Fruit fly (Drosophila melanogaster): ENCODE data around the gene Septin2.
A peak's percentile ranks its signal among the peaks of the same experiment; 100 is the strongest.

Septin2 gene

DNA sequence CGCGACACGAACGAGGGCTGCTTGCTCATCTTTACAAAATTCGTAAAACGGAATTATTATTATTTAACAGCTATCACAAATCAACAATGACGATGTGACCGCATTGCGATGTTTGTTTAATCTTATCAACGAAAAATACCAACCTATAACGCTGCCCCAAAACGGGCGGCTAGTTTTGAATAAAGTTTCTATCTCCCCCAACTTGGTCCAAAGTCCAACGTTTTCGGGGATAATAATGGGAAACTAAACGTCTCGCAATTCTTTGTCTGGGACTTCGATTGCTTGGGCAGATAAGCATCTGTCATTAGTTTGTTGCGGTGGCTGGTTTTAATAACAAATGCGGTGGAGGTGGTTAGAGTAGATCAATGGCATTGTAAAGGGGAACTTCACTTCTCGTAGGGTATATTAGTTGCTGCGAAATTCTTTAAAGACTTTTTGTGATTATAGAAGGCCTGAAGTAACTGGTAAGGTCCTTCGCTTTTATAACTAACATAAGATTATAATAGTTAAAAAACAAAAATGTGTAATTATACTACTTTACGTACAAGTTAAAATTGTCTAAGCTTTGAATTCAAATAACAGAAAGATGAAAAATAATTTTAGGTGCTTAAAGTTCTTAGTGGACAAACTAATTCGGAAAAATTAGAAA lies 28.0 kb downstream of the Septin2 start, which contains the start of gene CG15922 (continued):
- peak; percentile 10 for TF ChIP-seq Blimp-1 (GFP tag; optimal IDR thresholded peaks at IDR 0.05)
- peak; percentile 30 for TF ChIP-seq bigmax (GFP tag; optimal IDR thresholded peaks at IDR 0.05)
- peak in 1 of 2 experiments; percentile 16 for TF ChIP-seq Hr51 (GFP tag; optimal IDR thresholded peaks at IDR 0.05)
- no peak for TF ChIP-seq CG4328 (GFP tag; optimal IDR thresholded peaks at IDR 0.05)
- 0 out of 2 replicates have a peak, but pooled peaks have one; percentile 31 for TF ChIP-seq ap (GFP tag; IDR thresholded peaks at IDR 0.05)
- TF ChIP-seq ac (GFP tag; optimal IDR thresholded peaks at IDR 0.05), result no peak
- peak; percentile 38 for TF ChIP-seq Ssrp (tag; optimal IDR thresholded peaks at IDR 0.05)
- TF ChIP-seq Spps (tag; optimal IDR thresholded peaks at IDR 0.05), result no peak
- peak; percentile 32 for TF ChIP-seq bcd (GFP tag; optimal IDR thresholded peaks at IDR 0.05)
- TF ChIP-seq NC2β (GFP tag; optimal IDR thresholded peaks at IDR 0.05), result no peak
- peak; percentile 39 for TF ChIP-seq cwo (GFP tag; optimal IDR thresholded peaks at IDR 0.05)
- 0 out of 2 replicates have a peak, but pooled peaks have one; percentile 13 for TF ChIP-seq wor (GFP tag; IDR thresholded peaks at IDR 0.05)
- TF ChIP-seq CG17361 (GFP tag; IDR thresholded peaks at IDR 0.05), result peak; percentile 55; the same call in 2 of the 3 replicates
- peak; percentile 59 for TF ChIP-seq CG11504 (tag; optimal IDR thresholded peaks at IDR 0.05)
- TF ChIP-seq CG14441 (GFP tag; IDR thresholded peaks at IDR 0.05), result peak; percentile 34; the same call in 1 of the 2 replicates
- no peak for TF ChIP-seq ttk (GFP tag; IDR thresholded peaks at IDR 0.05)
- TF ChIP-seq HmgD (GFP tag; optimal IDR thresholded peaks at IDR 0.05), result no peak
- peak; percentile 44 for TF ChIP-seq lilli (GFP tag; optimal IDR thresholded peaks at IDR 0.05)
- no peak for TF ChIP-seq CG1832 (GFP tag; optimal IDR thresholded peaks at IDR 0.05)
- TF ChIP-seq gem (tag; optimal IDR thresholded peaks at IDR 0.05), result peak; percentile 35
- TF ChIP-seq insv (GFP tag; optimal IDR thresholded peaks at IDR 0.05), result no peak
- peak; percentile 45 for TF ChIP-seq sd (tag; optimal IDR thresholded peaks at IDR 0.05)
- TF ChIP-seq HLH3B (GFP tag; IDR thresholded peaks at IDR 0.05), result peak; percentile 41; the same call in 1 of the 2 replicates
- peak; percentile 86 for TF ChIP-seq E2f2 (GFP tag; IDR thresholded peaks at IDR 0.05)
- TF ChIP-seq CG6689 (GFP tag; IDR thresholded peaks at IDR 0.05), result 0 out of 2 replicates have a peak, but pooled peaks have one; percentile 22
- peak; percentile 50 for TF ChIP-seq CG2678 (tag; optimal IDR thresholded peaks at IDR 0.05)
- no peak for TF ChIP-seq Neu2 (GFP tag; optimal IDR thresholded peaks at IDR 0.05; ENCODE audit: borderline replicate concordance)
- no peak for TF ChIP-seq prd (optimal IDR thresholded peaks at IDR 0.05)
- TF ChIP-seq prd (GFP tag; IDR thresholded peaks at IDR 0.05), result peak; percentile 7; the same call in 1 of the 3 replicates
- peak; percentile 39 for TF ChIP-seq CG12104 (GFP tag; optimal IDR thresholded peaks at IDR 0.05)
- TF ChIP-seq lab (GFP tag; optimal IDR thresholded peaks at IDR 0.05), result peak; percentile 5
- TF ChIP-seq inv (GFP tag; IDR thresholded peaks at IDR 0.05; ENCODE audit: partially characterized antibody), result no peak
- TF ChIP-seq gro (GFP tag; optimal IDR thresholded peaks at IDR 0.05), result peak; percentile 12
- TF ChIP-seq nom (GFP tag; optimal IDR thresholded peaks at IDR 0.05), result peak; percentile 81
- peak; percentile 83 for TF ChIP-seq Dp (GFP tag; optimal IDR thresholded peaks at IDR 0.05)
- no peak for TF ChIP-seq Eip74EF (GFP tag; optimal IDR thresholded peaks at IDR 0.05)
- no peak for TF ChIP-seq her (GFP tag; optimal IDR thresholded peaks at IDR 0.05)
- peak; percentile 8 for TF ChIP-seq trem (tag; optimal IDR thresholded peaks at IDR 0.05)
- TF ChIP-seq CG13624 (GFP tag; optimal IDR thresholded peaks at IDR 0.05), result no peak
- peak; percentile 9 for TF ChIP-seq HLH54F (GFP tag; optimal IDR thresholded peaks at IDR 0.05)
- 0 out of 3 replicates have a peak, but pooled peaks have one; percentile 12 for TF ChIP-seq CG11695 (GFP tag; IDR thresholded peaks at IDR 0.05)
- peak; percentile 80 for TF ChIP-seq CG3995 (GFP tag; optimal IDR thresholded peaks at IDR 0.05)
- TF ChIP-seq Hr3 (GFP tag; optimal IDR thresholded peaks at IDR 0.05), result no peak
- TF ChIP-seq CG12391 (tag; optimal IDR thresholded peaks at IDR 0.05), result peak; percentile 21
- no peak for TF ChIP-seq CG8290 (GFP tag; optimal IDR thresholded peaks at IDR 0.05)
- TF ChIP-seq CG8290 (tag; optimal IDR thresholded peaks at IDR 0.05), result peak in 1 of 2 experiments; percentile 23
- TF ChIP-seq CG34224 (GFP tag; IDR thresholded peaks at IDR 0.05; ENCODE audit: partially characterized antibody), result peak; percentile 31; the same call in 1 of the 3 replicates
- peak; percentile 39 for TF ChIP-seq dmrt99B (tag; optimal IDR thresholded peaks at IDR 0.05)
- peak; percentile 21 for TF ChIP-seq CG2120 (GFP tag; optimal IDR thresholded peaks at IDR 0.05)
